Worm (Caenorhabditis elegans) whole organism, young adult: ENCODE measurements around the gene smc-4.
A peak's percentile ranks its signal among the peaks of the same experiment; 100 is the strongest.

Experiments
- F57A8.1 ChIP-seq: fragments of 200-800 bp; sonication (Bioruptor generic); optimal IDR thresholded peaks from 2 replicates; lab custom pipeline; 2018; ENCODE audit warnings: mild to moderate bottlenecking, missing genetic modification characterization, moderate library complexity, missing compliant biosample characterization
- K11D2.4 ChIP-seq: fragments of 200-800 bp; sonication (Bioruptor generic); IDR thresholded peaks from 2 replicates; pipeline ENCODE4 v1.3.6; 2022; ENCODE audit warnings: missing genetic modification reagents, missing genetic modification characterization, missing compliant biosample characterization
- T07F8.4 ChIP-seq: sonication (generic microtip); optimal IDR thresholded peaks from 2 replicates; lab custom pipeline; 2016; ENCODE audit warnings: mild to moderate bottlenecking, missing genetic modification characterization, moderate library complexity, missing compliant biosample characterization
- Y95B8A.8 ChIP-seq: fragments of 200-800 bp; sonication (Bioruptor generic); IDR thresholded peaks from 2 replicates; pipeline ENCODE4 v1.3.6; 2022; ENCODE audit warnings: missing genetic modification reagents, missing genetic modification characterization, missing compliant biosample characterization
- akir-1 ChIP-seq: fragments of 200-800 bp; sonication (Bioruptor generic); optimal IDR thresholded peaks from 2 replicates; lab custom pipeline; 2018; ENCODE audit warnings: mild to moderate bottlenecking, missing genetic modification characterization, moderate library complexity, missing compliant biosample characterization
- ceh-100 ChIP-seq: fragments of 200-800 bp; sonication (Bioruptor generic); IDR thresholded peaks from 2 replicates; pipeline ENCODE4 v1.3.6; 2022; ENCODE audit warnings: missing genetic modification reagents, missing genetic modification characterization, missing compliant biosample characterization
- chd-7 ChIP-seq: sonication (generic microtip); optimal IDR thresholded peaks from 2 replicates; lab custom pipeline; 2016; ENCODE audit warnings: mild to moderate bottlenecking, missing genetic modification characterization, moderate library complexity, missing compliant biosample characterization
- dox-1 ChIP-seq: fragments of 200-800 bp; sonication (Bioruptor generic); IDR thresholded peaks from 2 replicates; pipeline ENCODE4 v1.3.6; 2022; ENCODE audit warnings: missing genetic modification reagents, missing genetic modification characterization, missing compliant biosample characterization
- dpff-1 ChIP-seq: sonication (generic microtip); optimal IDR thresholded peaks from 2 replicates; lab custom pipeline; 2017; ENCODE audit warnings: mild to moderate bottlenecking, missing genetic modification characterization, missing compliant biosample characterization
- egrh-3 ChIP-seq: fragments of 200-800 bp; sonication (Bioruptor generic); IDR thresholded peaks from 2 replicates; pipeline ENCODE4 v1.3.6; 2022; ENCODE audit warnings: missing genetic modification reagents, missing genetic modification characterization, missing compliant biosample characterization
- ekl-4 ChIP-seq: fragments of 200-800 bp; sonication (Bioruptor generic); IDR thresholded peaks from 2 replicates; pipeline ENCODE4 v1.3.6; 2022; ENCODE audit warnings: missing genetic modification reagents, missing genetic modification characterization, missing compliant biosample characterization
- hlh-26 ChIP-seq: fragments of 200-800 bp; sonication (Bioruptor generic); conservative IDR thresholded peaks from 2 replicates; pipeline ENCODE4 v1.3.6; 2022; ENCODE audit warnings: missing genetic modification reagents, missing genetic modification characterization, missing compliant biosample characterization
- hmg-1.2 ChIP-seq: fragments of 200-800 bp; sonication (Bioruptor generic); IDR thresholded peaks from 2 replicates; pipeline ENCODE4 v1.3.6; 2022; ENCODE audit warnings: missing genetic modification reagents, missing genetic modification characterization, missing compliant biosample characterization
- hrde-1 ChIP-seq: sonication (generic microtip); optimal IDR thresholded peaks from 2 replicates; lab custom pipeline; 2016; ENCODE audit warnings: missing genetic modification characterization, mild to moderate bottlenecking, missing compliant biosample characterization, moderate library complexity, missing genotype, missing genetic modification reagents, borderline replicate concordance
- lin-54 ChIP-seq: fragments of 200-800 bp; sonication (Bioruptor generic); optimal IDR thresholded peaks from 2 replicates; lab custom pipeline; 2018; ENCODE audit warnings: mild to moderate bottlenecking, missing genetic modification characterization, missing compliant biosample characterization
- lir-1 ChIP-seq: fragments of 200-800 bp; sonication (Bioruptor generic); conservative IDR thresholded peaks from 2 replicates; pipeline ENCODE4 v1.3.6; 2022; ENCODE audit warnings: missing genetic modification reagents, missing genetic modification characterization, missing compliant biosample characterization
- lsl-1 ChIP-seq: fragments of 200-800 bp; sonication (Bioruptor generic); optimal IDR thresholded peaks from 2 replicates; lab custom pipeline; 2018; ENCODE audit warnings: mild to moderate bottlenecking, missing genetic modification characterization, moderate library complexity, missing compliant biosample characterization
- madf-3 ChIP-seq: fragments of 200-800 bp; sonication (Bioruptor generic); IDR thresholded peaks from 2 replicates; pipeline ENCODE4 v1.3.6; 2022; ENCODE audit warnings: missing genetic modification reagents, missing genetic modification characterization, missing compliant biosample characterization
- madf-6 ChIP-seq: fragments of 200-800 bp; sonication (Bioruptor generic); IDR thresholded peaks from 2 replicates; pipeline ENCODE4 v1.3.6; 2022; ENCODE audit warnings: missing genetic modification reagents, missing genetic modification characterization, missing compliant biosample characterization
- mes-4 ChIP-seq: sonication (generic microtip); optimal IDR thresholded peaks from 2 replicates; lab custom pipeline; 2016; ENCODE audit warnings: missing genotype, missing genetic modification characterization, missing compliant biosample characterization
- nhr-90 ChIP-seq: sonication (generic microtip); optimal IDR thresholded peaks from 2 replicates; lab custom pipeline; 2016; ENCODE audit warnings: missing genotype, mild to moderate bottlenecking, missing genetic modification characterization, missing compliant biosample characterization
- rcor-1 ChIP-seq: fragments of 200-800 bp; sonication (Bioruptor generic); IDR thresholded peaks from 2 replicates; pipeline ENCODE4 v1.3.6; 2022; ENCODE audit warnings: missing genetic modification reagents, missing genetic modification characterization, missing compliant biosample characterization
- rec-8 ChIP-seq, 2 experiments: sonication (generic microtip); optimal IDR thresholded peaks; 2 replicates each; lab custom pipeline; 2016; ENCODE audit warnings: mild to moderate bottlenecking in 2 of 2, missing genetic modification characterization in 2 of 2, missing genetic modification reagents in 2 of 2, missing genotype in 2 of 2, missing biosample characterization in 1 of 2, missing compliant biosample characterization in 1 of 2, moderate library complexity in 1 of 2
- snpc-4 ChIP-seq, 5 experiments: fragments of 150-350 bp in 1 of 5; sonication (generic microtip) in 4 of 5; optimal IDR thresholded peaks; 2 replicates each; lab custom pipeline; 2014 to 2018; ENCODE audit warnings: missing genetic modification characterization in 5 of 5, missing biosample characterization in 3 of 5, antibody characterized with exemption in 2 of 5, mild to moderate bottlenecking in 2 of 5, missing compliant biosample characterization in 2 of 5, missing genotype in 2 of 5, moderate library complexity in 2 of 5, missing genetic modification reagents in 1 of 5
- sptf-2 ChIP-seq: fragments of 200-800 bp; sonication (Bioruptor generic); optimal IDR thresholded peaks from 2 replicates; lab custom pipeline; 2018; ENCODE audit warnings: mild to moderate bottlenecking, missing genetic modification characterization, missing compliant biosample characterization
- unc-62 ChIP-seq: fragments of 150-350 bp; optimal IDR thresholded peaks from 2 replicates; lab custom pipeline; 2014; ENCODE audit warnings: missing biosample characterization, missing genetic modification reagents, missing genetic modification characterization
- ztf-18 ChIP-seq: sonication (generic microtip); optimal IDR thresholded peaks from 2 replicates; lab custom pipeline; 2016; ENCODE audit warnings: missing genotype, mild to moderate bottlenecking, missing genetic modification characterization, missing compliant biosample characterization
- ztf-3 ChIP-seq: fragments of 200-800 bp; sonication (Bioruptor generic); optimal IDR thresholded peaks from 2 replicates; lab custom pipeline; 2018; ENCODE audit warnings: mild to moderate bottlenecking, missing genetic modification characterization, missing compliant biosample characterization

Gene smc-4

DNA sequence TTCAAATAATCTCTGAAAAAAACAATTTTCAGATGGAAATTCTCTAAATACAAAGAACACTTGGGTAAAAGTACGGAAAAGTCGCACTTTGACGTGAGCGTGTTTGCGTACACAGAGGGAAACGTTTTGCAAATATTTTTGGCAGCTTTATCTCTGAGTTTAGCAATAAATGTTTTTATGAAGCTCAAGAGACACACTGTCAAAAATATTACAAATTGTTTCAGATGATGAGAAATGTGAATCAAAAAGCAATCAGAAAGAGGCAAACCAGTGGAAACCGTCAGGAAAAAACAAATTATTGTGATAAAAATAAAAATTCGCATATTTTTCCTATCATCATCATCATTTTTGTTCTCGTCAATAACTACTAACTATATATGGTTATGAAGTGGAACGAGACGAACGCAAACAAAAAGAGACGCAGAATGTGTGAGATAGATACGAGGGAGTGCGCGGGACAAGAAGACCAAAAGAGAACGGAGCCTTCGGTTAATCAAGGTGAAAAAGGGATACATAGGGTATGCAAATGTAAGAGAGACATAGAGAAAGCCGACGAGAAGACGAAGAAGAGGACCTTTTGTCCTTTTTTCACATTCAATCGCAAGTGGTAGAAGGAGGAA lies 25.1 kb downstream of the smc-4 start, which contains the start of gene sel-2:
Gene sel-2 (minus strand): TSS at position 51 of the 620 bp plus-strand sequence.
- TF ChIP-seq hmg-1.2 (GFP tag; lab: Robert Waterston, UW) = peak; percentile 61; the same call in 1 of the 2 replicates
- TF ChIP-seq snpc-4 (GFP tag; optimal IDR thresholded peaks at IDR 0.05; lab: Kevin White, UChicago) = no peak
- TF ChIP-seq snpc-4 (tag; optimal IDR thresholded peaks at IDR 0.05; lab: Kevin White, UChicago) = no peak

DNA sequence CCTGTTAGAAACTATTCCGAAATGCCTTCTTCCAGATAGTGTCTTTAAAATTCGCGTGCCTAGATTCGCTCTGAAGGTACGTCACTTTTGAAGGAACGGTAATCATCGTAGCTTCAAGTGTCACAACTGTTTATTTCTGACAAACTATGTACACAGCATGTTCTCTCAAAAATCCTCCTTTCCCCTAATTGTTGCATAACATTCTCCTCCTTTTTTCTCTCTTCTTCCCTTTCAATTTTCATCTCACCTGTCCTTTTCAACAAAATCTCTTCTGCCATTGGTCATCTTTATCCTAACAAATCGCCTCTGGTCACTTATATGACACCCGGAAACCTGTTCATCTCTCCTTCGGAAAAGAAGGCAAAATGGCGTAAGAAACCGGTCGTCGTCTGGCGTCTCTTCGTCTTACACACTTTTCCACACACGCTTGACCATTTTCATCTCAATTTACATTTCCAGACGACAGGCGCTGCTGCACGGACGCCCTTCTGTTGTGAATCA lies 28.8 kb downstream of the smc-4 start, which contains the start of gene lips-3:
Gene lips-3 (plus strand): TSS at position 458 of the 501 bp plus-strand sequence.
- TF ChIP-seq madf-6 (GFP tag; lab: Robert Waterston, UW) (no peak), madf-3 (no peak), T07F8.4 (tag; lab: Kevin White, UChicago) (no peak)

ce11 chrIII:4622375-4623130 lies 35.3 kb downstream of the smc-4 start, which contains the start of gene lron-5:
Gene lron-5, plus strand, starts transcription at chrIII:4623029.
- no peak for TF ChIP-seq hrde-1 (tag; lab: Kevin White, UChicago)
- TF ChIP-seq nhr-90 (tag; lab: Kevin White, UChicago) = no peak
- no peak for TF ChIP-seq ceh-100 (GFP tag; lab: Robert Waterston, UW)
- no peak for TF ChIP-seq unc-62 (GFP tag; lab: Kevin White, UChicago)
- no peak for TF ChIP-seq Y95B8A.8 (GFP tag; lab: Robert Waterston, UW)
- no peak for TF ChIP-seq mes-4 (tag; lab: Kevin White, UChicago)
- TF ChIP-seq akir-1 (GFP tag; lab: Kevin White, UChicago) = no peak
- no peak for TF ChIP-seq K11D2.4 (GFP tag; lab: Robert Waterston, UW)
- TF ChIP-seq sptf-2 = no peak
- TF ChIP-seq rec-8 (tag; optimal IDR thresholded peaks at IDR 0.05; lab: Kevin White, UChicago) = no peak
- TF ChIP-seq madf-3 = no peak
- TF ChIP-seq lin-54 = no peak
- TF ChIP-seq hlh-26 = no peak

ce11 chrIII:4626148-4626922 lies 39.0 kb downstream of the smc-4 start:
- TF ChIP-seq F57A8.1 (GFP tag; lab: Kevin White, UChicago) (peak; percentile 25), chd-7 (peak; percentile 38), lir-1 (GFP tag; lab: Robert Waterston, UW) (peak; percentile 76), dox-1 (GFP tag; lab: Robert Waterston, UW) (peak; percentile 49; the same call in 1 of the 2 replicates), ztf-18 (tag; lab: Kevin White, UChicago) (peak; percentile 2), lsl-1 (peak; percentile 29), ztf-3 (peak; percentile 50), dpff-1 (no peak), ekl-4 (GFP tag; lab: Robert Waterston, UW) (no peak), rcor-1 (no peak), snpc-4 (GFP tag; optimal IDR thresholded peaks at IDR 0.05; lab: Kevin White, UChicago) (no peak), snpc-4 (tag; optimal IDR thresholded peaks at IDR 0.05; lab: Kevin White, UChicago) (no peak), hmg-1.2 (GFP tag; lab: Robert Waterston, UW) (0 out of 2 replicates have a peak, but pooled peaks have one; percentile 3), egrh-3 (GFP tag; lab: Robert Waterston, UW) (peak; percentile 82)
